Fruit fly (Drosophila melanogaster) whole organism, embryonic: ENCODE measurements around the gene CG42554.

Source experiments
- BtbVII ChIP-seq: fragments of 200-800 bp; sonication (Bioruptor generic); optimal IDR thresholded peaks from 3 replicates; lab custom pipeline; 2017; ENCODE audit warnings: missing biosample characterization, mild to moderate bottlenecking, missing genetic modification characterization
- CG10431 ChIP-seq: fragments of 200-800 bp; sonication (Bioruptor generic); optimal IDR thresholded peaks from 3 replicates; lab custom pipeline; 2018; ENCODE audit warnings: missing biosample characterization, mild to moderate bottlenecking, missing genetic modification characterization
- CG10979 ChIP-seq: fragments of 200-800 bp; sonication (Bioruptor generic); optimal IDR thresholded peaks from 2 replicates; lab custom pipeline; 2018; ENCODE audit warnings: missing biosample characterization, mild to moderate bottlenecking, missing genetic modification characterization, moderate library complexity
- CG11560 ChIP-seq: fragments of 200-800 bp; sonication (Bioruptor generic); IDR thresholded peaks from 3 replicates; pipeline ENCODE4 v1.3.6; 2022; ENCODE audit warnings: missing biosample characterization, missing genetic modification characterization
- CG11696 ChIP-seq: fragments of 200-800 bp; sonication (Bioruptor generic); IDR thresholded peaks from 2 replicates; pipeline ENCODE4 v1.3.6; 2022; ENCODE audit warnings: missing biosample characterization, missing genetic modification characterization
- CG13123 ChIP-seq: fragments of 200-800 bp; sonication (Bioruptor generic); optimal IDR thresholded peaks from 2 replicates; lab custom pipeline; 2016; ENCODE audit warnings: missing biosample characterization, missing genetic modification characterization
- CG13287 ChIP-seq: fragments of 200-800 bp; sonication (Bioruptor generic); IDR thresholded peaks from 2 replicates; pipeline ENCODE4 v1.3.6; 2022; ENCODE audit warnings: missing biosample characterization, missing genetic modification characterization; ENCODE audit not compliant: partially characterized antibody
- CG15514 ChIP-seq: fragments of 200-800 bp; sonication (Bioruptor generic); optimal IDR thresholded peaks from 3 replicates; lab custom pipeline; 2017; ENCODE audit warnings: missing biosample characterization, missing genetic modification characterization, mild to moderate bottlenecking, moderate library complexity, missing genetic modification reagents
- CG17359 ChIP-seq: fragments of 200-800 bp; sonication (Bioruptor generic); optimal IDR thresholded peaks from 3 replicates; lab custom pipeline; 2018; ENCODE audit warnings: missing biosample characterization, mild to moderate bottlenecking, missing genetic modification characterization, moderate library complexity
- CG17829 ChIP-seq: fragments of 200-800 bp; optimal IDR thresholded peaks from 2 replicates; lab custom pipeline; 2019; ENCODE audit warnings: missing biosample characterization, mild to moderate bottlenecking, missing genetic modification characterization, moderate library complexity
- CG18476 ChIP-seq: fragments of 200-800 bp; sonication (Bioruptor generic); optimal IDR thresholded peaks from 2 replicates; lab custom pipeline; 2016; ENCODE audit warnings: missing biosample characterization, mild to moderate bottlenecking, missing genetic modification characterization
- CG30020 ChIP-seq: fragments of 200-800 bp; optimal IDR thresholded peaks from 2 replicates; lab custom pipeline; 2019; ENCODE audit warnings: missing biosample characterization, mild to moderate bottlenecking, missing genetic modification characterization, moderate library complexity
- CG3065 ChIP-seq: fragments of 200-800 bp; sonication (Bioruptor generic); optimal IDR thresholded peaks from 2 replicates; lab custom pipeline; 2016; ENCODE audit warnings: missing biosample characterization, missing genetic modification characterization
- CG31388 ChIP-seq: fragments of 200-800 bp; sonication (Bioruptor generic); optimal IDR thresholded peaks from 2 replicates; lab custom pipeline; 2016; ENCODE audit warnings: missing biosample characterization, missing genetic modification characterization
- CG3163 ChIP-seq: fragments of 200-800 bp; sonication (Bioruptor generic); optimal IDR thresholded peaks from 3 replicates; lab custom pipeline; 2016; ENCODE audit warnings: missing biosample characterization, missing genetic modification characterization
- CG3281 ChIP-seq: fragments of 200-800 bp; sonication (Bioruptor generic); optimal IDR thresholded peaks from 3 replicates; lab custom pipeline; 2017; ENCODE audit warnings: missing biosample characterization, mild to moderate bottlenecking, missing genetic modification characterization
- CG6254 ChIP-seq: fragments of 200-800 bp; sonication (Bioruptor generic); optimal IDR thresholded peaks from 3 replicates; lab custom pipeline; 2017; ENCODE audit warnings: mild to moderate bottlenecking, missing biosample characterization, missing genetic modification reagents, missing genetic modification characterization
- CG6689 ChIP-seq: fragments of 200-800 bp; sonication (Bioruptor generic); IDR thresholded peaks from 2 replicates; pipeline ENCODE4 v1.3.6; 2022; ENCODE audit warnings: missing biosample characterization, missing genetic modification characterization
- CG8281 ChIP-seq: fragments of 200-800 bp; sonication (Bioruptor generic); optimal IDR thresholded peaks from 2 replicates; lab custom pipeline; 2018; ENCODE audit warnings: missing biosample characterization, mild to moderate bottlenecking, missing genetic modification characterization, moderate library complexity
- CG8359 ChIP-seq: fragments of 200-800 bp; sonication (Bioruptor generic); optimal IDR thresholded peaks from 2 replicates; lab custom pipeline; 2017; ENCODE audit warnings: missing biosample characterization, mild to moderate bottlenecking, missing genetic modification characterization, borderline replicate concordance
- Dad ChIP-seq: fragments of 200-800 bp; sonication (Bioruptor generic); optimal IDR thresholded peaks from 3 replicates; lab custom pipeline; 2016; ENCODE audit warnings: missing biosample characterization, missing genetic modification characterization
- Dfd ChIP-seq, 2 experiments: fragments of >200 bp; optimal IDR thresholded peaks; 2 replicates each; lab custom pipeline; 2017; ENCODE audit warnings: missing biosample characterization in 2 of 2, missing genetic modification characterization in 2 of 2
- Fer3 ChIP-seq: fragments of 200-800 bp; sonication (Bioruptor generic); optimal IDR thresholded peaks from 2 replicates; lab custom pipeline; 2018; ENCODE audit warnings: missing biosample characterization, mild to moderate bottlenecking, missing genetic modification characterization, moderate library complexity
- H2.0 ChIP-seq: fragments of 200-800 bp; sonication (Bioruptor generic); IDR thresholded peaks from 2 replicates; pipeline ENCODE4 v1.3.6; 2022; ENCODE audit warnings: missing biosample characterization, missing genetic modification characterization
- HHEX ChIP-seq: fragments of 200-800 bp; sonication (Bioruptor generic); optimal IDR thresholded peaks from 3 replicates; lab custom pipeline; 2017; ENCODE audit warnings: missing biosample characterization, mild to moderate bottlenecking, missing genetic modification characterization, missing genetic modification reagents
- Med ChIP-seq: fragments of 200-800 bp; sonication (Bioruptor generic); peaks from one replicate; lab custom pipeline; 2016; ENCODE audit warnings: missing biosample characterization, missing genetic modification characterization, mild to moderate bottlenecking, inconsistent platforms, moderate library complexity
- Pdp1 ChIP-seq, 2 experiments: fragments of 200-800 bp; sonication (Bioruptor generic); optimal IDR thresholded peaks; 3 replicates each; lab custom pipeline; 2016; ENCODE audit warnings: missing biosample characterization in 2 of 2, missing genetic modification characterization in 2 of 2, mild to moderate bottlenecking in 1 of 2, moderate library complexity in 1 of 2
- Sry-β ChIP-seq: fragments of 200-800 bp; sonication (Bioruptor generic); optimal IDR thresholded peaks from 2 replicates; lab custom pipeline; 2018; ENCODE audit warnings: missing biosample characterization, mild to moderate bottlenecking, missing genetic modification characterization, moderate library complexity
- Ssrp ChIP-seq: fragments of 200-800 bp; sonication (Bioruptor generic); optimal IDR thresholded peaks from 2 replicates; lab custom pipeline; 2018; ENCODE audit warnings: missing biosample characterization, mild to moderate bottlenecking, missing genetic modification characterization, moderate library complexity
- abd-A ChIP-seq: fragments of 200-800 bp; sonication (Bioruptor generic); optimal IDR thresholded peaks from 3 replicates; lab custom pipeline; 2019; ENCODE audit warnings: missing biosample characterization, mild to moderate bottlenecking, missing genetic modification characterization, moderate library complexity
- chinmo ChIP-seq: fragments of 200-800 bp; sonication (Bioruptor generic); IDR thresholded peaks from 4 replicates; pipeline ENCODE4 v1.3.6; 2022; ENCODE audit warnings: missing biosample characterization, missing genetic modification characterization; ENCODE audit not compliant: partially characterized antibody
- corto ChIP-seq: fragments of 200-800 bp; sonication (Bioruptor generic); optimal IDR thresholded peaks from 2 replicates; lab custom pipeline; 2016; ENCODE audit warnings: missing biosample characterization, mild to moderate bottlenecking, missing genetic modification characterization, moderate library complexity
- en ChIP-seq: fragments of 200-800 bp; sonication (Bioruptor generic); optimal IDR thresholded peaks from 2 replicates; lab custom pipeline; 2016; ENCODE audit warnings: missing biosample characterization, missing genetic modification characterization
- esg ChIP-seq: fragments of 200-800 bp; sonication (Bioruptor generic); conservative IDR thresholded peaks from 2 replicates; pipeline ENCODE4 v1.3.6; 2022; ENCODE audit warnings: missing biosample characterization, missing genetic modification characterization
- her ChIP-seq: fragments of 200-800 bp; sonication (Bioruptor generic); optimal IDR thresholded peaks from 2 replicates; lab custom pipeline; 2016; ENCODE audit warnings: missing biosample characterization, missing genetic modification characterization
- maf-S ChIP-seq: fragments of 200-800 bp; sonication (Bioruptor generic); optimal IDR thresholded peaks from 2 replicates; lab custom pipeline; 2016; ENCODE audit warnings: missing biosample characterization, missing genetic modification characterization
- mirr ChIP-seq: fragments of 200-800 bp; sonication (Bioruptor generic); optimal IDR thresholded peaks from 3 replicates; lab custom pipeline; 2018; ENCODE audit warnings: missing biosample characterization, mild to moderate bottlenecking, missing genetic modification characterization
- nerfin-2 ChIP-seq: fragments of 200-800 bp; sonication (Bioruptor generic); IDR thresholded peaks from 2 replicates; pipeline ENCODE4 v1.3.6; 2022; ENCODE audit warnings: missing biosample characterization, missing genetic modification characterization; ENCODE audit not compliant: partially characterized antibody
- peb ChIP-seq: fragments of 200-800 bp; sonication (Bioruptor generic); IDR thresholded peaks from 2 replicates; pipeline ENCODE4 v1.3.6; 2022; ENCODE audit warnings: missing biosample characterization, missing genetic modification characterization
- phol ChIP-seq: fragments of 200-800 bp; sonication (Bioruptor generic); optimal IDR thresholded peaks from 3 replicates; lab custom pipeline; 2018; ENCODE audit warnings: missing biosample characterization, mild to moderate bottlenecking, missing genetic modification characterization, moderate library complexity
- scrt ChIP-seq: fragments of 200-800 bp; sonication (Bioruptor generic); optimal IDR thresholded peaks from 2 replicates; lab custom pipeline; 2018; ENCODE audit warnings: missing biosample characterization, mild to moderate bottlenecking, missing genetic modification characterization, moderate library complexity
- sim ChIP-seq: fragments of 200-800 bp; sonication (Bioruptor generic); IDR thresholded peaks from 2 replicates; pipeline ENCODE4 v1.3.6; 2022; ENCODE audit warnings: missing biosample characterization, missing genetic modification characterization
- sima ChIP-seq: fragments of 200-800 bp; sonication (Bioruptor generic); optimal IDR thresholded peaks from 2 replicates; lab custom pipeline; 2016; ENCODE audit warnings: missing biosample characterization, missing genetic modification characterization
- vfl ChIP-seq: fragments of 200-800 bp; sonication (Bioruptor generic); optimal IDR thresholded peaks from 2 replicates; lab custom pipeline; 2016; ENCODE audit warnings: missing biosample characterization, missing genetic modification characterization
- vvl ChIP-seq: fragments of 200-800 bp; sonication (Bioruptor generic); IDR thresholded peaks from 2 replicates; pipeline ENCODE4 v1.3.6; 2022; ENCODE audit warnings: missing biosample characterization, missing genetic modification characterization
- wek ChIP-seq: fragments of 200-800 bp; sonication (Bioruptor generic); optimal IDR thresholded peaks from 3 replicates; lab custom pipeline; 2018; ENCODE audit warnings: missing biosample characterization, mild to moderate bottlenecking, missing genetic modification characterization, moderate library complexity
- zen ChIP-seq: fragments of 200-800 bp; sonication (Bioruptor generic); optimal IDR thresholded peaks from 3 replicates; lab custom pipeline; 2018; ENCODE audit warnings: missing biosample characterization, mild to moderate bottlenecking, missing genetic modification characterization, moderate library complexity
- zf30C ChIP-seq: fragments of 200-800 bp; sonication (Bioruptor generic); optimal IDR thresholded peaks from 3 replicates; lab custom pipeline; 2018; ENCODE audit warnings: missing biosample characterization, mild to moderate bottlenecking, missing genetic modification characterization

CG42554 gene

dm6 chr3L:791251-791991 lies 44.1 kb upstream of the CG42554 start (continued):
- TF ChIP-seq scrt (GFP tag; lab: Kevin White, UChicago) (peak; percentile 23), sima (GFP tag; lab: Kevin White, UChicago) (no peak), maf-S (GFP tag; lab: Kevin White, UChicago) (no peak), CG8359 (GFP tag; lab: Kevin White, UChicago) (peak; percentile 62), CG8281 (tag; lab: Kevin White, UChicago) (peak; percentile 95), CG6254 (peak; percentile 52), CG13123 (GFP tag; lab: Kevin White, UChicago) (no peak), CG3065 (GFP tag; lab: Kevin White, UChicago) (no peak), nerfin-2 (GFP tag; lab: Robert Waterston, UW) (peak; percentile 73), phol (tag; lab: Kevin White, UChicago) (peak; percentile 77), esg (GFP tag; lab: Robert Waterston, UW) (peak; percentile 53), abd-A (tag; lab: Kevin White, UChicago) (no peak), CG17829 (tag; lab: Kevin White, UChicago) (peak; percentile 70), CG6689 (peak; percentile 69), H2.0 (GFP tag; lab: Robert Waterston, UW) (peak; percentile 21; the same call in 1 of the 2 replicates), mirr (GFP tag; lab: Kevin White, UChicago) (no peak), zf30C (no peak), Ssrp (peak; percentile 61), CG13287 (peak; percentile 59; the same call in 1 of the 2 replicates), Dad (peak; percentile 22), CG10979 (tag; lab: Kevin White, UChicago) (peak; percentile 76), Med (GFP tag; lab: Kevin White, UChicago) (peak; percentile 85), CG10431 (GFP tag; lab: Kevin White, UChicago) (peak; percentile 47), sim (GFP tag; lab: Robert Waterston, UW) (no peak), her (no peak), CG15514 (GFP tag; lab: Kevin White, UChicago) (peak; percentile 8), CG31388 (GFP tag; lab: Kevin White, UChicago) (no peak), Fer3 (tag; lab: Kevin White, UChicago) (peak; percentile 31), Sry-β (GFP tag; lab: Kevin White, UChicago) (peak; percentile 15), HHEX (GFP tag; lab: Kevin White, UChicago) (peak; percentile 51), corto (GFP tag; lab: Kevin White, UChicago) (peak; percentile 10), Dfd (GFP tag; optimal IDR thresholded peaks at IDR 0.05; lab: Kevin White, UChicago) (no peak), zen (tag; lab: Kevin White, UChicago) (no peak), CG18476 (GFP tag; lab: Kevin White, UChicago) (no peak), BtbVII (GFP tag; lab: Kevin White, UChicago) (peak; percentile 53), vvl (GFP tag; lab: Robert Waterston, UW) (peak; percentile 75), wek (GFP tag; lab: Kevin White, UChicago) (peak; percentile 6), peb (peak; percentile 32; the same call in 1 of the 2 replicates), CG11560 (tag; lab: Robert Waterston, UW) (no peak), chinmo (no peak), CG3163 (GFP tag; lab: Kevin White, UChicago) (no peak), Pdp1 (GFP tag; optimal IDR thresholded peaks at IDR 0.05; lab: Kevin White, UChicago) (peak; percentile 23 to 31), CG3281 (GFP tag; lab: Kevin White, UChicago) (peak; percentile 18), CG17359 (tag; lab: Kevin White, UChicago) (peak; percentile 70), CG11696 (GFP tag; lab: Robert Waterston, UW) (no peak), en (GFP tag; lab: Kevin White, UChicago) (no peak), CG30020 (tag; lab: Kevin White, UChicago) (no peak), vfl (no peak)
